Worm (Caenorhabditis elegans) whole organism, L4/young adult: ENCODE measurements around the gene inx-9.

Experiments used
- W03F9.2 ChIP-seq: fragments of 150-350 bp; optimal IDR thresholded peaks from 2 replicates; lab custom pipeline; 2014; ENCODE audit warnings: missing biosample characterization, missing genetic modification characterization
- dao-5 ChIP-seq: sonication (generic microtip); optimal IDR thresholded peaks from 2 replicates; lab custom pipeline; 2016; ENCODE audit warnings: missing genotype, missing genetic modification characterization, moderate library complexity, missing compliant biosample characterization
- him-1 ChIP-seq: sonication (generic microtip); optimal IDR thresholded peaks from 2 replicates; lab custom pipeline; 2016; ENCODE audit warnings: missing genotype, missing genetic modification reagents, missing genetic modification characterization, missing compliant biosample characterization

- TF ChIP-seq W03F9.2 (tag; lab: Kevin White, UChicago) = no peak
- TF ChIP-seq him-1 (tag; lab: Kevin White, UChicago) = no peak
- TF ChIP-seq dao-5 (tag; lab: Kevin White, UChicago) = no peak
Measured at ce11 chrIV:11627847-11628246, 48.3 kb upstream of the inx-9 start, which contains the start of gene lys-6.
